Fruit fly (Drosophila melanogaster) whole organism, adult: ENCODE measurements around the gene CG14341.

Experiments used
- CG11617 ChIP-seq: fragments of 200-800 bp; sonication (Bioruptor generic); optimal IDR thresholded peaks from 2 replicates; lab custom pipeline; 2017; ENCODE audit warnings: mild to moderate bottlenecking, missing biosample characterization, missing genetic modification reagents, missing genetic modification characterization
- CG12768 ChIP-seq: fragments of 200-800 bp; sonication (Bioruptor generic); optimal IDR thresholded peaks from 2 replicates; lab custom pipeline; 2017; ENCODE audit warnings: missing biosample characterization, missing genetic modification characterization, mild to moderate bottlenecking, moderate library complexity, missing genetic modification reagents
- CG14711 ChIP-seq: fragments of 200-800 bp; sonication (Bioruptor generic); optimal IDR thresholded peaks from 2 replicates; lab custom pipeline; 2018; ENCODE audit warnings: missing biosample characterization, mild to moderate bottlenecking, missing genetic modification characterization, moderate library complexity
- CG1620 ChIP-seq: fragments of 200-800 bp; sonication (Bioruptor generic); optimal IDR thresholded peaks from 2 replicates; lab custom pipeline; 2016; ENCODE audit warnings: missing biosample characterization, missing genetic modification characterization
- CG33017 ChIP-seq: fragments of 200-800 bp; sonication (Bioruptor generic); optimal IDR thresholded peaks from 2 replicates; lab custom pipeline; 2018; ENCODE audit warnings: missing biosample characterization, mild to moderate bottlenecking, missing genetic modification characterization, moderate library complexity
- CG5204 ChIP-seq: fragments of 200-800 bp; sonication (Bioruptor generic); optimal IDR thresholded peaks from 2 replicates; lab custom pipeline; 2016; ENCODE audit warnings: missing biosample characterization, missing genetic modification characterization
- CG7045 ChIP-seq: fragments of 200-800 bp; sonication (Bioruptor generic); optimal IDR thresholded peaks from 2 replicates; lab custom pipeline; 2017; ENCODE audit warnings: missing biosample characterization, mild to moderate bottlenecking, missing genetic modification characterization
- CG7101 ChIP-seq: fragments of 200-800 bp; sonication (Bioruptor generic); optimal IDR thresholded peaks from 2 replicates; lab custom pipeline; 2018; ENCODE audit warnings: missing biosample characterization, mild to moderate bottlenecking, missing genetic modification characterization, moderate library complexity
- Clk ChIP-seq: fragments of 200-800 bp; sonication (Bioruptor generic); optimal IDR thresholded peaks from 2 replicates; lab custom pipeline; 2017; ENCODE audit warnings: missing biosample characterization, missing genetic modification characterization
- Crg-1 ChIP-seq: fragments of 200-800 bp; sonication (Bioruptor generic); optimal IDR thresholded peaks from 2 replicates; lab custom pipeline; 2016; ENCODE audit warnings: missing biosample characterization, missing genetic modification characterization
- Hr96 ChIP-seq: fragments of 200-800 bp; sonication (Bioruptor generic); optimal IDR thresholded peaks from 2 replicates; lab custom pipeline; 2016; ENCODE audit warnings: missing biosample characterization, missing genetic modification characterization
- Mnt ChIP-seq: fragments of 200-800 bp; sonication (Bioruptor generic); optimal IDR thresholded peaks from 2 replicates; lab custom pipeline; 2016; ENCODE audit warnings: missing biosample characterization, mild to moderate bottlenecking, missing genetic modification characterization
- bab1 ChIP-seq: fragments of 200-800 bp; sonication (Bioruptor generic); optimal IDR thresholded peaks from 3 replicates; lab custom pipeline; 2019; ENCODE audit warnings: missing biosample characterization, mild to moderate bottlenecking, missing genetic modification characterization, moderate library complexity
- cic ChIP-seq: fragments of 200-800 bp; sonication (Bioruptor generic); optimal IDR thresholded peaks from 2 replicates; lab custom pipeline; 2017; ENCODE audit warnings: missing biosample characterization, mild to moderate bottlenecking, missing genetic modification characterization, moderate library complexity
- cnc ChIP-seq, 2 experiments: fragments of >200 bp; optimal IDR thresholded peaks; 2 replicates each; lab custom pipeline; 2017
- kay ChIP-seq: fragments of 200-800 bp; sonication (Bioruptor generic); peaks from one replicate; lab custom pipeline; 2016; ENCODE audit warnings: missing biosample characterization, missing genetic modification characterization, borderline replicate concordance
- ovo ChIP-seq: fragments of 200-800 bp; sonication (Bioruptor generic); optimal IDR thresholded peaks from 2 replicates; lab custom pipeline; 2016; ENCODE audit warnings: missing biosample characterization, missing genetic modification characterization
- pad ChIP-seq: fragments of 200-800 bp; sonication (Bioruptor generic); optimal IDR thresholded peaks from 3 replicates; lab custom pipeline; 2017; ENCODE audit warnings: missing biosample characterization, missing genetic modification characterization, mild to moderate bottlenecking, moderate library complexity, missing genetic modification reagents
- tj ChIP-seq: fragments of 200-800 bp; sonication (Bioruptor generic); optimal IDR thresholded peaks from 3 replicates; lab custom pipeline; 2017; ENCODE audit warnings: missing biosample characterization, mild to moderate bottlenecking, missing genetic modification characterization, moderate library complexity
- toe ChIP-seq: fragments of 200-800 bp; sonication (Bioruptor generic); optimal IDR thresholded peaks from 2 replicates; lab custom pipeline; 2016; ENCODE audit warnings: missing biosample characterization, missing genetic modification characterization

The CG14341 gene

dm6 chr2L:1166326-1166725 lies at the start of gene CG14341:
Gene CG14341 (plus strand): TSS chr2L:1166506.
- TF ChIP-seq toe (GFP tag; lab: Kevin White, UChicago), result no peak
- no peak for TF ChIP-seq CG1620 (GFP tag; lab: Kevin White, UChicago)
- TF ChIP-seq CG7101 (tag; lab: Kevin White, UChicago), result no peak
- no peak for TF ChIP-seq cnc (optimal IDR thresholded peaks at IDR 0.05; lab: Kevin White, UChicago)
- TF ChIP-seq tj (GFP tag; lab: Kevin White, UChicago), result no peak
- TF ChIP-seq ovo (GFP tag; lab: Kevin White, UChicago), result no peak
- TF ChIP-seq CG11617 (GFP tag; lab: Kevin White, UChicago), result no peak
- TF ChIP-seq CG5204, result no peak

dm6 chr2L:1116661-1117322 lies 49.5 kb upstream of the CG14341 start:
- peak; percentile 82 for TF ChIP-seq CG12768 (GFP tag; lab: Kevin White, UChicago)
- TF ChIP-seq cic, result peak; percentile 99
- peak; percentile 57 for TF ChIP-seq Mnt
- peak; percentile 26 for TF ChIP-seq CG7045 (GFP tag; lab: Kevin White, UChicago)
- peak; percentile 26 for TF ChIP-seq toe (GFP tag; lab: Kevin White, UChicago)
- TF ChIP-seq Hr96 (GFP tag; lab: Kevin White, UChicago), result peak; percentile 34
- no peak for TF ChIP-seq CG1620 (GFP tag; lab: Kevin White, UChicago)
- no peak for TF ChIP-seq pad (GFP tag; lab: Kevin White, UChicago)
- peak; percentile 18 for TF ChIP-seq CG33017
- TF ChIP-seq CG14711 (tag; lab: Kevin White, UChicago), result no peak
- TF ChIP-seq kay (GFP tag; lab: Kevin White, UChicago), result peak; percentile 97
- TF ChIP-seq CG7101 (tag; lab: Kevin White, UChicago), result no peak

dm6 chr2L:1118149-1118548 lies 48.2 kb upstream of the CG14341 start:
- TF ChIP-seq toe (GFP tag; lab: Kevin White, UChicago) (peak; percentile 7), Mnt (peak; percentile 28), Hr96 (GFP tag; lab: Kevin White, UChicago) (no peak), CG1620 (GFP tag; lab: Kevin White, UChicago) (no peak), tj (GFP tag; lab: Kevin White, UChicago) (peak; percentile 27), CG5204 (peak; percentile 39)

- TF ChIP-seq Mnt (peak; percentile 66), kay (GFP tag; lab: Kevin White, UChicago) (peak; percentile 97), Crg-1 (GFP tag; lab: Kevin White, UChicago) (peak; percentile 49), CG7045 (GFP tag; lab: Kevin White, UChicago) (peak; percentile 45), CG11617 (GFP tag; lab: Kevin White, UChicago) (peak; percentile 79), CG1620 (GFP tag; lab: Kevin White, UChicago) (peak; percentile 64), cic (peak; percentile 78), toe (GFP tag; lab: Kevin White, UChicago) (peak; percentile 64), Clk (no peak), CG12768 (GFP tag; lab: Kevin White, UChicago) (peak; percentile 94), tj (GFP tag; lab: Kevin White, UChicago) (peak; percentile 63), CG14711 (tag; lab: Kevin White, UChicago) (peak; percentile 59), ovo (GFP tag; lab: Kevin White, UChicago) (peak; percentile 93), bab1 (GFP tag; lab: Kevin White, UChicago) (peak; percentile 49), cnc (optimal IDR thresholded peaks at IDR 0.05; lab: Kevin White, UChicago) (no peak), CG7101 (tag; lab: Kevin White, UChicago) (peak; percentile 71), CG33017 (peak; percentile 70), CG5204 (peak; percentile 77), Hr96 (GFP tag; lab: Kevin White, UChicago) (peak; percentile 57), pad (GFP tag; lab: Kevin White, UChicago) (peak; percentile 52)
Observed at dm6 chr2L:1118880-1119809, 47.2 kb upstream of the CG14341 start.

- TF ChIP-seq Mnt (peak; percentile 20), cic (peak; percentile 51), tj (GFP tag; lab: Kevin White, UChicago) (peak; percentile 100), cnc (optimal IDR thresholded peaks at IDR 0.05; lab: Kevin White, UChicago) (no peak)
Observed at dm6 chr2L:1120206-1120902, 46.0 kb upstream of the CG14341 start.
